Worm (Caenorhabditis elegans) whole organism, L1 larva: ENCODE data around the gene K07F5.15.

ENCODE experiments used
- C04F5.9 ChIP-seq: sonication (generic microtip); optimal IDR thresholded peaks from 2 replicates; lab custom pipeline; 2016; ENCODE audit warnings: missing genetic modification characterization, missing compliant biosample characterization
- C16A3.4 ChIP-seq: fragments of 150-350 bp; optimal IDR thresholded peaks from 2 replicates; lab custom pipeline; 2014; ENCODE audit warnings: missing biosample characterization, missing genetic modification characterization
- aha-1 ChIP-seq: fragments of 150-350 bp; optimal IDR thresholded peaks from 2 replicates; lab custom pipeline; 2014; ENCODE audit warnings: missing biosample characterization, missing genetic modification characterization
- alr-1 ChIP-seq: fragments of 200-800 bp; sonication (Bioruptor generic); optimal IDR thresholded peaks from 2 replicates; lab custom pipeline; 2018; ENCODE audit warnings: borderline replicate concordance, mild to moderate bottlenecking, missing genetic modification characterization, missing compliant biosample characterization
- aly-2 ChIP-seq: fragments of 150-350 bp; optimal IDR thresholded peaks from 2 replicates; lab custom pipeline; 2014; ENCODE audit warnings: missing biosample characterization, missing genetic modification characterization
- ama-1 ChIP-seq: fragments of 150-350 bp; optimal IDR thresholded peaks from 2 replicates; lab custom pipeline; 2014
- blmp-1 ChIP-seq: fragments of 150-350 bp; optimal IDR thresholded peaks from 2 replicates; lab custom pipeline; 2014; ENCODE audit warnings: missing biosample characterization, missing genetic modification characterization
- ceh-82 ChIP-seq, 3 experiments: fragments of 150-350 bp in 1 of 3; sonication (generic microtip) in 2 of 3; optimal IDR thresholded peaks; 2 replicates each; lab custom pipeline; 2014 to 2017; ENCODE audit warnings: missing biosample characterization in 3 of 3, missing genetic modification characterization in 3 of 3
- dpl-1 ChIP-seq, 3 experiments: fragments of 150-350 bp in 2 of 3; sonication (generic microtip) in 1 of 3; optimal IDR thresholded peaks; 2 replicates each; lab custom pipeline; 2014 to 2017; ENCODE audit warnings: missing biosample characterization in 3 of 3, missing genetic modification characterization in 3 of 3, missing genetic modification reagents in 3 of 3
- efl-3 ChIP-seq: fragments of 200-800 bp; sonication (Bioruptor generic); optimal IDR thresholded peaks from 2 replicates; lab custom pipeline; 2018; ENCODE audit warnings: mild to moderate bottlenecking, missing genetic modification characterization, missing compliant biosample characterization
- egl-13 ChIP-seq: sonication (generic microtip); optimal IDR thresholded peaks from 2 replicates; lab custom pipeline; 2016; ENCODE audit warnings: missing genotype, missing genetic modification reagents, missing genetic modification characterization, missing compliant biosample characterization
- elt-2 ChIP-seq: sonication (generic microtip); optimal IDR thresholded peaks from 2 replicates; lab custom pipeline; 2016; ENCODE audit warnings: missing genetic modification characterization, mild to moderate bottlenecking, inconsistent platforms, missing compliant biosample characterization, missing genetic modification reagents
- elt-3 ChIP-seq, 6 experiments: fragments of 150-350 bp in 1 of 6; sonication (generic microtip); optimal IDR thresholded peaks; 2 replicates each; lab custom pipeline; 2017 to 2018; ENCODE audit warnings: missing biosample characterization in 6 of 6, missing genetic modification characterization in 6 of 6, inconsistent platforms in 1 of 6
- ets-5 ChIP-seq: fragments of 200-800 bp; sonication (Bioruptor generic); IDR thresholded peaks from 2 replicates; pipeline ENCODE4 v1.3.6; 2022; ENCODE audit warnings: missing genetic modification characterization, missing compliant biosample characterization
- fkh-8 ChIP-seq: sonication (generic microtip); optimal IDR thresholded peaks from 2 replicates; lab custom pipeline; 2016; ENCODE audit warnings: mild to moderate bottlenecking, missing genetic modification characterization, missing compliant biosample characterization
- hlh-17 ChIP-seq: fragments of 200-800 bp; sonication (Bioruptor generic); optimal IDR thresholded peaks from 2 replicates; lab custom pipeline; 2018; ENCODE audit warnings: missing genetic modification characterization, mild to moderate bottlenecking, missing compliant biosample characterization, moderate library complexity, borderline replicate concordance
- isw-1 ChIP-seq: fragments of 200-800 bp; sonication (Bioruptor generic); IDR thresholded peaks from 2 replicates; pipeline ENCODE4 v1.3.6; 2022; ENCODE audit warnings: missing genetic modification characterization, missing compliant biosample characterization
- lin-14 ChIP-seq: fragments of 200-800 bp; sonication (Bioruptor generic); optimal IDR thresholded peaks from 2 replicates; lab custom pipeline; 2018; ENCODE audit warnings: mild to moderate bottlenecking, missing genetic modification characterization, moderate library complexity, missing compliant biosample characterization
- lin-15B ChIP-seq: fragments of 150-350 bp; sonication (generic microtip); optimal IDR thresholded peaks from 3 replicates; lab custom pipeline; 2014; ENCODE audit warnings: missing biosample characterization, missing genetic modification characterization
- lin-35 ChIP-seq, 2 experiments: fragments of 150-350 bp; optimal IDR thresholded peaks; 2 replicates each; lab custom pipeline; 2014; ENCODE audit warnings: missing biosample characterization in 2 of 2, missing genetic modification characterization in 2 of 2, missing genetic modification reagents in 2 of 2
- lin-39 ChIP-seq: fragments of 150-350 bp; optimal IDR thresholded peaks from 2 replicates; lab custom pipeline; 2014; ENCODE audit warnings: missing biosample characterization, missing genetic modification reagents, missing genetic modification characterization
- lir-3 ChIP-seq: sonication (generic microtip); optimal IDR thresholded peaks from 2 replicates; lab custom pipeline; 2016; ENCODE audit warnings: mild to moderate bottlenecking, missing genetic modification characterization, moderate library complexity, missing compliant biosample characterization; ENCODE audit not compliant: poor library complexity
- lsy-2 ChIP-seq, 2 experiments: fragments of 150-350 bp; optimal IDR thresholded peaks; 2 replicates each; lab custom pipeline; 2014; ENCODE audit warnings: missing biosample characterization in 2 of 2, missing genetic modification characterization in 2 of 2
- mab-9 ChIP-seq: fragments of 200-800 bp; sonication (Bioruptor generic); IDR thresholded peaks from 2 replicates; pipeline ENCODE4 v1.3.6; 2022; ENCODE audit warnings: missing genetic modification reagents, missing genetic modification characterization, missing compliant biosample characterization
- mep-1 ChIP-seq: fragments of 150-350 bp; optimal IDR thresholded peaks from 2 replicates; lab custom pipeline; 2014; ENCODE audit warnings: missing biosample characterization, missing genetic modification characterization
- nhr-12 ChIP-seq: sonication (generic microtip); optimal IDR thresholded peaks from 2 replicates; lab custom pipeline; 2017; ENCODE audit warnings: missing biosample characterization, missing genetic modification characterization
- nhr-19 ChIP-seq: fragments of 200-800 bp; sonication (Bioruptor generic); conservative IDR thresholded peaks from 2 replicates; pipeline ENCODE4 v1.3.6; 2022; ENCODE audit warnings: missing genetic modification characterization, missing compliant biosample characterization
- nhr-20 ChIP-seq: sonication (generic microtip); optimal IDR thresholded peaks from 2 replicates; lab custom pipeline; 2016; ENCODE audit warnings: mild to moderate bottlenecking, missing genetic modification characterization, missing compliant biosample characterization
- nhr-47 ChIP-seq: sonication (generic microtip); optimal IDR thresholded peaks from 2 replicates; lab custom pipeline; 2016; ENCODE audit warnings: mild to moderate bottlenecking, missing genetic modification characterization, moderate library complexity, missing compliant biosample characterization
- nhr-71 ChIP-seq: sonication (generic microtip); optimal IDR thresholded peaks from 2 replicates; lab custom pipeline; 2016; ENCODE audit warnings: mild to moderate bottlenecking, missing genetic modification characterization, moderate library complexity, missing compliant biosample characterization
- nhr-76 ChIP-seq: sonication (generic microtip); optimal IDR thresholded peaks from 2 replicates; lab custom pipeline; 2017; ENCODE audit warnings: missing biosample characterization, missing genetic modification characterization
- nhr-77 ChIP-seq: fragments of 150-350 bp; optimal IDR thresholded peaks from 2 replicates; lab custom pipeline; 2014; ENCODE audit warnings: missing biosample characterization, missing genetic modification characterization
- nhr-85 ChIP-seq: sonication (generic microtip); peaks from one replicate; lab custom pipeline; 2016; ENCODE audit warnings: missing genetic modification characterization, inconsistent platforms, missing compliant biosample characterization
- nhr-90 ChIP-seq: sonication (generic microtip); optimal IDR thresholded peaks from 2 replicates; lab custom pipeline; 2016; ENCODE audit warnings: mild to moderate bottlenecking, missing genetic modification characterization, missing compliant biosample characterization; ENCODE audit not compliant: poor library complexity
- pag-3 ChIP-seq: sonication (generic microtip); optimal IDR thresholded peaks from 2 replicates; lab custom pipeline; 2017; ENCODE audit warnings: missing genetic modification characterization, mild to moderate bottlenecking, missing compliant biosample characterization, antibody characterized with exemption, borderline replicate concordance; ENCODE audit not compliant: insufficient read depth
- pax-3 ChIP-seq: fragments of 200-800 bp; sonication (Bioruptor generic); optimal IDR thresholded peaks from 2 replicates; lab custom pipeline; 2018; ENCODE audit warnings: mild to moderate bottlenecking, missing genetic modification characterization, moderate library complexity, missing compliant biosample characterization
- pqm-1 ChIP-seq: sonication (generic microtip); optimal IDR thresholded peaks from 3 replicates; lab custom pipeline; 2017; ENCODE audit warnings: missing biosample characterization, missing genetic modification characterization
- rnt-1 ChIP-seq: sonication (generic microtip); optimal IDR thresholded peaks from 2 replicates; lab custom pipeline; 2016; ENCODE audit warnings: mild to moderate bottlenecking, missing genetic modification characterization, moderate library complexity, missing compliant biosample characterization
- skn-1 ChIP-seq: fragments of 150-350 bp; optimal IDR thresholded peaks from 2 replicates; lab custom pipeline; 2014; ENCODE audit warnings: missing biosample characterization, missing genetic modification characterization
- snpc-4 ChIP-seq: fragments of 150-350 bp; optimal IDR thresholded peaks from 2 replicates; lab custom pipeline; 2014; ENCODE audit warnings: missing biosample characterization, missing genetic modification characterization
- snu-23 ChIP-seq: sonication (generic microtip); optimal IDR thresholded peaks from 2 replicates; lab custom pipeline; 2016; ENCODE audit warnings: missing genetic modification characterization, missing compliant biosample characterization
- sox-4 ChIP-seq: sonication (generic microtip); optimal IDR thresholded peaks from 2 replicates; lab custom pipeline; 2016; ENCODE audit warnings: missing genetic modification characterization, missing compliant biosample characterization
- sup-37 ChIP-seq: fragments of 200-800 bp; sonication (Bioruptor generic); optimal IDR thresholded peaks from 2 replicates; lab custom pipeline; 2018; ENCODE audit warnings: mild to moderate bottlenecking, missing genetic modification characterization, missing compliant biosample characterization
- tbx-2 ChIP-seq: sonication (generic microtip); optimal IDR thresholded peaks from 2 replicates; lab custom pipeline; 2016; ENCODE audit warnings: missing genetic modification characterization, missing compliant biosample characterization
- tlp-1 ChIP-seq: fragments of 150-350 bp; optimal IDR thresholded peaks from 2 replicates; lab custom pipeline; 2014; ENCODE audit warnings: missing biosample characterization, missing genetic modification characterization
- unc-86 ChIP-seq: sonication (generic microtip); optimal IDR thresholded peaks from 2 replicates; lab custom pipeline; 2016; ENCODE audit warnings: missing genetic modification characterization, missing compliant biosample characterization
- unc-98 ChIP-seq: fragments of 200-800 bp; sonication (Bioruptor generic); IDR thresholded peaks from 2 replicates; pipeline ENCODE4 v1.3.6; 2022; ENCODE audit warnings: missing genetic modification characterization, missing compliant biosample characterization
- vab-15 ChIP-seq: sonication (generic microtip); optimal IDR thresholded peaks from 2 replicates; lab custom pipeline; 2017; ENCODE audit warnings: missing genotype, mild to moderate bottlenecking, missing genetic modification characterization, missing compliant biosample characterization
- xbp-1 ChIP-seq: sonication (generic microtip); optimal IDR thresholded peaks from 2 replicates; lab custom pipeline; 2016; ENCODE audit warnings: missing genetic modification characterization, missing compliant biosample characterization
- ztf-4 ChIP-seq: fragments of 150-350 bp; optimal IDR thresholded peaks from 2 replicates; lab custom pipeline; 2014; ENCODE audit warnings: missing biosample characterization, missing genetic modification characterization

The K07F5.15 gene

ce11 chrIV:9873837-9874236, 9.0 kb downstream of the K07F5.15 start (continued):
- TF ChIP-seq xbp-1 (tag; lab: Kevin White, UChicago) (peak; percentile 32), rnt-1 (tag; lab: Kevin White, UChicago) (peak; percentile 49), nhr-85 (peak; percentile 86), aha-1 (tag; lab: Kevin White, UChicago) (no peak), unc-98 (GFP tag; lab: Robert Waterston, UW) (no peak), lir-3 (peak; percentile 24), elt-2 (tag; lab: Kevin White, UChicago) (peak; percentile 46), sox-4 (tag; lab: Kevin White, UChicago) (no peak), skn-1 (no peak), tbx-2 (tag; lab: Kevin White, UChicago) (peak; percentile 39), lin-35 (GFP tag; optimal IDR thresholded peaks at IDR 0.05; lab: Kevin White, UChicago) (peak; percentile 43 to 60), nhr-20 (tag; lab: Kevin White, UChicago) (peak; percentile 78), mep-1 (tag; lab: Kevin White, UChicago) (peak; percentile 63), elt-3 (tag; optimal IDR thresholded peaks at IDR 0.05; lab: Kevin White, UChicago) (peak in 1 of 6 experiments; percentile 6), fkh-8 (tag; lab: Kevin White, UChicago) (peak; percentile 51), nhr-47 (tag; lab: Kevin White, UChicago) (peak; percentile 38)

DNA sequence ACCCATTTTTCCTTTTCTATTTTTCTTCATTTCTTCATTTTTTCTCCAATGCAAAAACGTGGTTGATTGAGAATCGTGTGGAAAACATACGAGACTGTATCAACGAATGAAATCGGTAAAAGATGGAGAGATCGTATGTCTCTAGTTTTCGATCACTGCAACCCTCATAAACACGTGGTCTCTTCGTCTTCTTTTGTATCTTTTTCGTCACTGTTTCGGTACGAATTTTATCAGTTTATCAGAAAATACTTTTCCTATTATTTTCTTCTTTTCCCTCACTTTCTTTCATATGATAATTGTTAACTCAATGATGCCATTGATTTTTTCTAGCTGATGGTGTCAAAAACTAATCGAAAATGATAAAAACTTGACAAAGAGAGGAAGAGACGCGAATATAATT, 10.8 kb downstream of the K07F5.15 start:
- TF ChIP-seq isw-1 (GFP tag; lab: Robert Waterston, UW) (no peak), ama-1 (lab: Kevin White, UChicago) (no peak), ceh-82 (tag; optimal IDR thresholded peaks at IDR 0.05; lab: Kevin White, UChicago) (no peak), sup-37 (GFP tag; lab: Kevin White, UChicago) (no peak), alr-1 (tag; lab: Kevin White, UChicago) (no peak), fkh-8 (tag; lab: Kevin White, UChicago) (no peak), lsy-2 (tag; optimal IDR thresholded peaks at IDR 0.05; lab: Kevin White, UChicago) (peak in 1 of 2 experiments; percentile 10), nhr-12 (tag; lab: Kevin White, UChicago) (no peak), rnt-1 (tag; lab: Kevin White, UChicago) (no peak), nhr-77 (no peak), ztf-4 (tag; lab: Kevin White, UChicago) (no peak), unc-86 (no peak), efl-3 (no peak), mep-1 (tag; lab: Kevin White, UChicago) (peak; percentile 51), C04F5.9 (tag; lab: Kevin White, UChicago) (no peak), aha-1 (tag; lab: Kevin White, UChicago) (no peak), skn-1 (no peak), dpl-1 (GFP tag; optimal IDR thresholded peaks at IDR 0.05; lab: Kevin White, UChicago) (no peak), blmp-1 (peak; percentile 89), pqm-1 (tag; lab: Kevin White, UChicago) (no peak), nhr-90 (tag; lab: Kevin White, UChicago) (peak; percentile 64), lir-3 (no peak), lin-14 (GFP tag; lab: Kevin White, UChicago) (peak; percentile 79), pag-3 (no peak), sox-4 (tag; lab: Kevin White, UChicago) (no peak), pax-3 (tag; lab: Kevin White, UChicago) (no peak), nhr-19 (GFP tag; lab: Robert Waterston, UW) (peak; percentile 32), mab-9 (GFP tag; lab: Robert Waterston, UW) (no peak), aly-2 (tag; lab: Kevin White, UChicago) (no peak), nhr-85 (peak; percentile 91), nhr-76 (no peak), nhr-47 (tag; lab: Kevin White, UChicago) (peak; percentile 3), snpc-4 (tag; lab: Kevin White, UChicago) (no peak), ets-5 (no peak), C16A3.4 (tag; lab: Kevin White, UChicago) (peak; percentile 45), vab-15 (tag; lab: Kevin White, UChicago) (no peak), hlh-17 (GFP tag; lab: Kevin White, UChicago) (no peak), egl-13 (tag; lab: Kevin White, UChicago) (no peak), snu-23 (GFP tag; lab: Kevin White, UChicago) (peak; percentile 61), lin-15B (tag; lab: Kevin White, UChicago) (no peak), tlp-1 (tag; lab: Kevin White, UChicago) (no peak), nhr-71 (tag; lab: Kevin White, UChicago) (peak; percentile 71), lin-39 (tag; lab: Kevin White, UChicago) (no peak)
